Worm (Caenorhabditis elegans) whole organism, L1 larva: ENCODE data around the gene aakg-5.

ENCODE experiments used
- ama-1 ChIP-seq: fragments of 150-350 bp; optimal IDR thresholded peaks from 2 replicates; lab custom pipeline; 2014
- efl-3 ChIP-seq: fragments of 200-800 bp; sonication (Bioruptor generic); optimal IDR thresholded peaks from 2 replicates; lab custom pipeline; 2018; ENCODE audit warnings: mild to moderate bottlenecking, missing genetic modification characterization, missing compliant biosample characterization
- elt-2 ChIP-seq: sonication (generic microtip); optimal IDR thresholded peaks from 2 replicates; lab custom pipeline; 2016; ENCODE audit warnings: missing genetic modification characterization, mild to moderate bottlenecking, inconsistent platforms, missing compliant biosample characterization, missing genetic modification reagents
- fkh-10 ChIP-seq: sonication (generic microtip); optimal IDR thresholded peaks from 2 replicates; lab custom pipeline; 2017; ENCODE audit warnings: missing biosample characterization, missing genetic modification reagents, missing genetic modification characterization
- hpl-2 ChIP-seq: fragments of 150-350 bp; optimal IDR thresholded peaks from 2 replicates; lab custom pipeline; 2014; ENCODE audit warnings: missing biosample characterization, missing genetic modification reagents, missing genetic modification characterization
- lin-15B ChIP-seq: fragments of 150-350 bp; sonication (generic microtip); optimal IDR thresholded peaks from 3 replicates; lab custom pipeline; 2014; ENCODE audit warnings: missing biosample characterization, missing genetic modification characterization
- lin-35 ChIP-seq, 2 experiments: fragments of 150-350 bp; optimal IDR thresholded peaks; 2 replicates each; lab custom pipeline; 2014; ENCODE audit warnings: missing biosample characterization in 2 of 2, missing genetic modification characterization in 2 of 2, missing genetic modification reagents in 2 of 2
- nhr-11 ChIP-seq: fragments of 150-350 bp; optimal IDR thresholded peaks from 2 replicates; lab custom pipeline; 2014; ENCODE audit warnings: missing biosample characterization, missing genetic modification characterization
- nhr-237 ChIP-seq: fragments of 150-350 bp; optimal IDR thresholded peaks from 2 replicates; lab custom pipeline; 2014; ENCODE audit warnings: missing biosample characterization, missing genetic modification characterization
- pqm-1 ChIP-seq: sonication (generic microtip); optimal IDR thresholded peaks from 3 replicates; lab custom pipeline; 2017; ENCODE audit warnings: missing biosample characterization, missing genetic modification characterization
- skn-1 ChIP-seq: fragments of 150-350 bp; optimal IDR thresholded peaks from 2 replicates; lab custom pipeline; 2014; ENCODE audit warnings: missing biosample characterization, missing genetic modification characterization
- unc-130 ChIP-seq: fragments of 150-350 bp; optimal IDR thresholded peaks from 2 replicates; lab custom pipeline; 2017; ENCODE audit warnings: missing biosample characterization, missing genetic modification characterization, inconsistent platforms
- ztf-4 ChIP-seq: fragments of 150-350 bp; optimal IDR thresholded peaks from 2 replicates; lab custom pipeline; 2014; ENCODE audit warnings: missing biosample characterization, missing genetic modification characterization

DNA sequence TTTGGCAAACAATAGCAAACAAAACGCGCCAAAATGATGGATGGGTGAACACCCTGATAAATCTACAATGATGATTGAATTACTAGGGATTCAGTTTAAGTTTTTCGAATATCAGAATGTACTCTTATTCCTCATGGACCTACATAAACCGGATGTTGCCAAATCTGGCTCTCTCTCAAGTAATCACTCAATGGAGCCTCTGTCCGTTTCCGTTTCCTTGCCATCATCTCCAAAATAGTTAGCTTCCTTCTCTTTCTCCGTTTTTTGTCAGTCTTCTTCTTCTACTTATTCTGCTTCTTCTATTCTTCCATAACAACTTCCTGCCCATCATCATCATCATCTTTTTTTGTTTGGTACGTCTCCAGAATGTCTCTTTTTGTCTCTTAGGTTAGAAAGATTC, 9.6 kb downstream of the aakg-5 start:
- TF ChIP-seq nhr-237, result no peak
- no peak for TF ChIP-seq skn-1 (tag; lab: Kevin White, UChicago)
- TF ChIP-seq efl-3 (GFP tag; lab: Kevin White, UChicago), result no peak
- no peak for TF ChIP-seq ama-1
- no peak for TF ChIP-seq lin-15B (tag; lab: Kevin White, UChicago)
- no peak for TF ChIP-seq ztf-4 (tag; lab: Kevin White, UChicago)
- no peak for TF ChIP-seq pqm-1 (tag; lab: Kevin White, UChicago)
- TF ChIP-seq fkh-10 (GFP tag; lab: Kevin White, UChicago), result no peak
- TF ChIP-seq unc-130 (tag; lab: Kevin White, UChicago), result no peak
- TF ChIP-seq nhr-11 (tag; lab: Kevin White, UChicago), result no peak
- no peak for TF ChIP-seq elt-2
- no peak for TF ChIP-seq hpl-2 (GFP tag; lab: Kevin White, UChicago)
- no peak for TF ChIP-seq lin-35 (GFP tag; optimal IDR thresholded peaks at IDR 0.05; lab: Kevin White, UChicago)
